Worm (Caenorhabditis elegans) whole organism, late embryonic: ENCODE results near the gene set-14.

Experiments
- C38D4.7 ChIP-seq: fragments of 200-800 bp; sonication (Bioruptor generic); optimal IDR thresholded peaks from 2 replicates; lab custom pipeline; 2018; ENCODE audit warnings: mild to moderate bottlenecking, missing genetic modification characterization, moderate library complexity, missing compliant biosample characterization
- F13H6.1 ChIP-seq: sonication (generic microtip); optimal IDR thresholded peaks from 2 replicates; lab custom pipeline; 2016; ENCODE audit warnings: missing genetic modification characterization, missing compliant biosample characterization
- T23F11.4 ChIP-seq: fragments of 200-800 bp; sonication (Bioruptor generic); optimal IDR thresholded peaks from 2 replicates; lab custom pipeline; 2018; ENCODE audit warnings: mild to moderate bottlenecking, missing genetic modification characterization, missing compliant biosample characterization
- ama-1 ChIP-seq: fragments of 150-350 bp; optimal IDR thresholded peaks from 2 replicates; lab custom pipeline; 2014
- ceh-18 ChIP-seq: sonication (generic microtip); optimal IDR thresholded peaks from 2 replicates; lab custom pipeline; 2016; ENCODE audit warnings: missing genetic modification characterization, missing compliant biosample characterization
- ceh-2 ChIP-seq: sonication (generic microtip); optimal IDR thresholded peaks from 2 replicates; lab custom pipeline; 2016; ENCODE audit warnings: missing genotype, missing genetic modification characterization, missing compliant biosample characterization
- ceh-45 ChIP-seq: fragments of 200-800 bp; sonication (Bioruptor generic); IDR thresholded peaks from 2 replicates; pipeline ENCODE4 v1.3.6; 2022; ENCODE audit warnings: missing genetic modification reagents, missing genetic modification characterization, missing compliant biosample characterization
- ceh-6 ChIP-seq: fragments of 200-800 bp; sonication (Bioruptor generic); optimal IDR thresholded peaks from 2 replicates; lab custom pipeline; 2018; ENCODE audit warnings: mild to moderate bottlenecking, missing genetic modification characterization, missing compliant biosample characterization
- ceh-9 ChIP-seq: sonication (generic microtip); optimal IDR thresholded peaks from 2 replicates; lab custom pipeline; 2016; ENCODE audit warnings: mild to moderate bottlenecking, missing genetic modification characterization, inconsistent platforms, missing compliant biosample characterization
- dve-1 ChIP-seq: sonication (generic microtip); optimal IDR thresholded peaks from 2 replicates; lab custom pipeline; 2017; ENCODE audit warnings: antibody characterized with exemption, mild to moderate bottlenecking, missing genetic modification characterization, missing compliant biosample characterization
- elt-2 ChIP-seq: sonication (generic microtip); optimal IDR thresholded peaks from 2 replicates; lab custom pipeline; 2016; ENCODE audit warnings: missing genetic modification reagents, missing genetic modification characterization, missing compliant biosample characterization
- elt-4 ChIP-seq: sonication (generic microtip); optimal IDR thresholded peaks from 2 replicates; lab custom pipeline; 2016; ENCODE audit warnings: missing genetic modification characterization, missing compliant biosample characterization
- eyg-1 ChIP-seq: sonication (generic microtip); optimal IDR thresholded peaks from 2 replicates; lab custom pipeline; 2016; ENCODE audit warnings: missing genotype, missing genetic modification characterization, missing compliant biosample characterization
- fax-1 ChIP-seq: sonication (generic microtip); optimal IDR thresholded peaks from 2 replicates; lab custom pipeline; 2016; ENCODE audit warnings: missing genotype, missing genetic modification characterization, missing compliant biosample characterization
- fkh-6 ChIP-seq: sonication (generic microtip); optimal IDR thresholded peaks from 2 replicates; lab custom pipeline; 2016; ENCODE audit warnings: missing genetic modification characterization, missing compliant biosample characterization
- hlh-30 ChIP-seq: sonication (generic microtip); optimal IDR thresholded peaks from 2 replicates; lab custom pipeline; 2017; ENCODE audit warnings: antibody characterized with exemption, missing genetic modification characterization, missing compliant biosample characterization; ENCODE audit not compliant: insufficient read depth
- hlh-6 ChIP-seq: sonication (generic microtip); optimal IDR thresholded peaks from 2 replicates; lab custom pipeline; 2016; ENCODE audit warnings: missing genotype, missing genetic modification characterization, missing compliant biosample characterization
- hlh-8 ChIP-seq: sonication (generic microtip); optimal IDR thresholded peaks from 2 replicates; lab custom pipeline; 2016; ENCODE audit warnings: missing genotype, missing genetic modification characterization, missing compliant biosample characterization
- lim-6 ChIP-seq: sonication (generic microtip); optimal IDR thresholded peaks from 2 replicates; lab custom pipeline; 2016; ENCODE audit warnings: missing genetic modification characterization, missing compliant biosample characterization
- pag-3 ChIP-seq: sonication (generic microtip); optimal IDR thresholded peaks from 2 replicates; lab custom pipeline; 2016; ENCODE audit warnings: missing compliant biosample characterization, missing genetic modification characterization, borderline replicate concordance
- pat-9 ChIP-seq: fragments of 200-800 bp; sonication (Bioruptor generic); optimal IDR thresholded peaks from 2 replicates; lab custom pipeline; 2018; ENCODE audit warnings: mild to moderate bottlenecking, missing genetic modification characterization, moderate library complexity, missing compliant biosample characterization
- pax-1 ChIP-seq: fragments of 150-350 bp; optimal IDR thresholded peaks from 2 replicates; lab custom pipeline; 2014; ENCODE audit warnings: missing biosample characterization, missing genetic modification characterization
- pros-1 ChIP-seq: fragments of 150-350 bp; optimal IDR thresholded peaks from 2 replicates; lab custom pipeline; 2014; ENCODE audit warnings: missing biosample characterization, missing genetic modification reagents, missing genetic modification characterization
- ref-2 ChIP-seq: sonication (generic microtip); optimal IDR thresholded peaks from 2 replicates; lab custom pipeline; 2016; ENCODE audit warnings: missing genetic modification characterization, missing compliant biosample characterization
- sox-2 ChIP-seq: fragments of 200-800 bp; sonication (Bioruptor generic); IDR thresholded peaks from 2 replicates; pipeline ENCODE4 v1.3.6; 2022; ENCODE audit warnings: missing genetic modification reagents, missing genetic modification characterization, missing compliant biosample characterization
- sox-4 ChIP-seq: sonication (generic microtip); optimal IDR thresholded peaks from 2 replicates; lab custom pipeline; 2017; ENCODE audit warnings: mild to moderate bottlenecking, missing genetic modification characterization, inconsistent platforms, missing compliant biosample characterization
- syd-9 ChIP-seq: sonication (generic microtip); optimal IDR thresholded peaks from 2 replicates; lab custom pipeline; 2016; ENCODE audit warnings: mild to moderate bottlenecking, missing genetic modification characterization, moderate library complexity, missing compliant biosample characterization
- tbx-7 ChIP-seq: sonication (generic microtip); optimal IDR thresholded peaks from 2 replicates; lab custom pipeline; 2016; ENCODE audit warnings: missing genotype, missing genetic modification characterization, missing compliant biosample characterization
- unc-3 ChIP-seq, 2 experiments: fragments of 200-800 bp in 1 of 2; sonication (Bioruptor generic) in 1 of 2; sonication (generic microtip) in 1 of 2; conservative IDR thresholded peaks in 1 of 2; optimal IDR thresholded peaks in 1 of 2; 2 replicates each; pipeline versions ENCODE4 v1.3.6 to Lab custom; 2016 to 2022; ENCODE audit warnings: missing compliant biosample characterization in 2 of 2, missing genetic modification characterization in 2 of 2, missing genetic modification reagents in 1 of 2
- unc-42 ChIP-seq: sonication (generic microtip); optimal IDR thresholded peaks from 2 replicates; lab custom pipeline; 2016; ENCODE audit warnings: missing genotype, missing genetic modification characterization, missing compliant biosample characterization
- unc-86 ChIP-seq: sonication (generic microtip); optimal IDR thresholded peaks from 2 replicates; lab custom pipeline; 2016; ENCODE audit warnings: missing genetic modification characterization, missing compliant biosample characterization
- zip-5 ChIP-seq: sonication (generic microtip); optimal IDR thresholded peaks from 2 replicates; lab custom pipeline; 2016; ENCODE audit warnings: missing genetic modification characterization, missing compliant biosample characterization

Gene set-14

DNA sequence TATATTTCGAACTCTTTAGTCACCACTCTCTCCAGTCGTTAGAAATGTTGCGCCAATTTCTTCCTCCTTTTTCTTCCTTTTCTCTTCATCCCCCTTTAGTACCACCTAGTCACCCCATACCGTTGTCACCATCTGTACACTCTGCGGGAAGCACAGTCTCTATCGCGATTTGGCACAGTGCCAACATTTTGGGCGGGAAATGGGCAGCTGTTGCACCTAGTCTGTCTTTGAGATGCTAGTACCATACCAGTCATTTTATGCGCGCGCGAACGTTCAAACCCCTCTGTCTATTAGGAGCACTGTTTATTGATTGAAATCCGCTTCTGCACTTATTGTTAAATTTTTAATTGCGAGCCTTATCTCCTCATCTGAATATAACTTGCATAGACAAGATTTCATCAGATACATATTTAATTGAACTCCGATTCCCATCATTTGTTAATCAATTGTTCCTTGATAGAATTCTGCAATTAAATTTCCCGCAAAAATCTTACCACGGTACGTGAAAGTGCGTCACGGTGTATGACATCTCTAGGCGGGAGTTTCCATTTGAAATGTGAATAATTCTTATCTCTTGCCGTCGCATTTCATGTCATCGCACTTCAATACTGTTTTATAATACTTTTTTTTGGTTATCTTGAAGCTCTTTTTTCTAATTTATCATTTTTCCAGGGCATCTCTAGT is 11.2 kb downstream of the set-14 start, which contains the start of gene cdl-1 (continued):
- peak; percentile 47 for TF ChIP-seq ref-2 (tag; lab: Kevin White, UChicago)
- no peak for TF ChIP-seq fax-1
- no peak for TF ChIP-seq pros-1 (tag; lab: Kevin White, UChicago)
- no peak for TF ChIP-seq ceh-45 (GFP tag; lab: Robert Waterston, UW)
- peak; percentile 68 for TF ChIP-seq pax-1
- TF ChIP-seq zip-5 (tag; lab: Kevin White, UChicago), result no peak
- TF ChIP-seq C38D4.7 (GFP tag; lab: Kevin White, UChicago), result no peak
- TF ChIP-seq, all 69 proteins: peak for 4

- TF ChIP-seq dve-1 (tag; lab: Kevin White, UChicago) (no peak), ceh-9 (tag; lab: Kevin White, UChicago) (no peak), fax-1 (no peak), ceh-18 (no peak), pag-3 (tag; lab: Kevin White, UChicago) (no peak), pros-1 (tag; lab: Kevin White, UChicago) (no peak), tbx-7 (tag; lab: Kevin White, UChicago) (no peak), ceh-6 (GFP tag; lab: Kevin White, UChicago) (no peak), elt-4 (no peak), ceh-45 (GFP tag; lab: Robert Waterston, UW) (no peak), hlh-6 (tag; lab: Kevin White, UChicago) (no peak), elt-2 (tag; lab: Kevin White, UChicago) (no peak), F13H6.1 (tag; lab: Kevin White, UChicago) (no peak), fkh-6 (tag; lab: Kevin White, UChicago) (no peak), T23F11.4 (GFP tag; lab: Kevin White, UChicago) (no peak)
- TF ChIP-seq, all 69 proteins: peak for 0
These were observed 11.8 kb downstream of the set-14 start for ce11 chrII:10784248-10784647.

- TF ChIP-seq ama-1, result no peak
- TF ChIP-seq sox-2 (GFP tag; lab: Robert Waterston, UW), result no peak
- TF ChIP-seq pat-9 (tag; lab: Kevin White, UChicago), result no peak
- TF ChIP-seq ref-2 (tag; lab: Kevin White, UChicago), result peak; percentile 17
These were observed 12.7 kb downstream of the set-14 start, which contains the start of gene ect-2 for ce11 chrII:10783201-10783962. Gene ect-2 (minus strand): TSS chrII:10783962.

DNA sequence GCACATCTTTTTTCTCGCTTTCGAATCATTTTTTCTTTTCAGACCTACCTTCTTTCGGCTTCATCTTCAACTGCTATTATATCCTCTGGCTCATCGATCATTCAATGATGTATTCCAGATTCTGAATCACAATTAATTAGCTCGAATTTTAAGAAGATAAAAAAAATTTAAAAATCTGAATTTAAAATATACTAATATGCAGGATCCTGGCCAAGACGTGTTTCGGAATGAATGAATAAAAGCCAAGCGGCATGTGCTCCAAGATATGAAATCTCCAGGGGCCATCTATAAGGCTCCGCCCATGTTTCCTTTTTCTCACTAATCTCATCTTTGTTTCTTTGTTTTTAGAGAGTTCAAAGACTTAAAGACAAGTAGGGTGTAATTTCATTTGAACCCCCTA is 18.1 kb downstream of the set-14 start, which contains the start of gene mpz-1:
mpz-1 (minus strand) TSS at position 101 of the 400 bp plus-strand sequence.
- TF ChIP-seq pag-3 (tag; lab: Kevin White, UChicago) (no peak), unc-3 (GFP tag; conservative IDR thresholded peaks at IDR 0.05; lab: Robert Waterston, UW) (no peak), unc-3 (tag; optimal IDR thresholded peaks at IDR 0.05; lab: Kevin White, UChicago) (no peak), lim-6 (tag; lab: Kevin White, UChicago) (no peak), sox-4 (tag; lab: Kevin White, UChicago) (no peak), unc-86 (tag; lab: Kevin White, UChicago) (no peak)

ce11 chrII:10769291-10769690 is 26.8 kb downstream of the set-14 start:
- TF ChIP-seq unc-42 (tag; lab: Kevin White, UChicago) (peak; percentile 67), lim-6 (tag; lab: Kevin White, UChicago) (no peak)

ce11 chrII:10767977-10768376 is 28.1 kb downstream of the set-14 start:
- TF ChIP-seq ceh-2 (no peak), hlh-8 (tag; lab: Kevin White, UChicago) (no peak), unc-86 (tag; lab: Kevin White, UChicago) (no peak), hlh-30 (tag; lab: Kevin White, UChicago) (no peak), T23F11.4 (GFP tag; lab: Kevin White, UChicago) (no peak), lim-6 (tag; lab: Kevin White, UChicago) (no peak), syd-9 (no peak), unc-42 (tag; lab: Kevin White, UChicago) (no peak), eyg-1 (tag; lab: Kevin White, UChicago) (no peak), elt-4 (no peak)
